Fruit fly (Drosophila melanogaster) whole organism, prepupa: ENCODE results near the gene WASp.

Experiments used
- Gug ChIP-seq: fragments of 200-800 bp; sonication (Bioruptor generic); IDR thresholded peaks from 2 replicates; pipeline ENCODE4 v1.3.6; 2022; ENCODE audit warnings: missing biosample characterization, missing genetic modification characterization
- Hr4 ChIP-seq: fragments of 200-800 bp; sonication (Bioruptor generic); optimal IDR thresholded peaks from 3 replicates; lab custom pipeline; 2016; ENCODE audit warnings: missing biosample characterization, missing genetic modification characterization
- cyc ChIP-seq: fragments of 200-800 bp; sonication (Bioruptor generic); optimal IDR thresholded peaks from 3 replicates; lab custom pipeline; 2016; ENCODE audit warnings: missing biosample characterization, missing genetic modification characterization
- fd59A ChIP-seq: fragments of 200-800 bp; sonication (Bioruptor generic); optimal IDR thresholded peaks from 2 replicates; lab custom pipeline; 2017; ENCODE audit warnings: missing biosample characterization, mild to moderate bottlenecking, missing genetic modification characterization, missing genetic modification reagents
- lz ChIP-seq: fragments of 200-800 bp; sonication (Bioruptor generic); optimal IDR thresholded peaks from 3 replicates; lab custom pipeline; 2016; ENCODE audit warnings: missing biosample characterization, missing genetic modification characterization

DNA sequence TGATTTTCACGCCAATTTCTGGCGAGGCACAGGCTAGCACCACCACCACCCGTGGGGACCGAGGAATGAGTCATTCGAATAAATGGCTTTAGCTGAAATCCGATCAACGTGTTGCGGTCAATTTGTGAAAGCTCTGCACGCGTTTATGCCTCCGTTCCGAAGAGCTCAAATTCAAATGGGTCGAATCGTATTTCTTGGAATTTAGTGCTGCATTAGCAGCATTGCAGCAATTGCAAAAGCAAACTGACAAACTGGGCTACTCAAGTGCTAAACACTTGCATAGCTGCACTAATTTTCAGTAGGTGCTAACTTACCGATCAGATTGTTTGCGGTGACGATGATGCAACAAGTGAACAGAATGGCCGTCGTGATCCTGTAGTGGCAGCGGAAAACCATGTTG, 25.0 kb upstream of the WASp start:
- no peak for TF ChIP-seq Hr4 (GFP tag; lab: Kevin White, UChicago)
- TF ChIP-seq cyc (GFP tag; lab: Kevin White, UChicago), result no peak
- no peak for TF ChIP-seq fd59A (GFP tag; lab: Kevin White, UChicago)
- no peak for TF ChIP-seq lz (GFP tag; lab: Kevin White, UChicago)
- no peak for TF ChIP-seq Gug
